Worm (Caenorhabditis elegans) whole organism, late embryonic: ENCODE results near the gene ZK353.2.

Source experiments
- ama-1 ChIP-seq: fragments of 150-350 bp; optimal IDR thresholded peaks from 2 replicates; lab custom pipeline; 2014
- ceh-24 ChIP-seq: sonication (generic microtip); optimal IDR thresholded peaks from 2 replicates; lab custom pipeline; 2016; ENCODE audit warnings: mild to moderate bottlenecking, missing genetic modification characterization, missing compliant biosample characterization
- elt-2 ChIP-seq: sonication (generic microtip); optimal IDR thresholded peaks from 2 replicates; lab custom pipeline; 2016; ENCODE audit warnings: missing genetic modification reagents, missing genetic modification characterization, missing compliant biosample characterization
- gmeb-2 ChIP-seq: sonication (generic microtip); optimal IDR thresholded peaks from 2 replicates; lab custom pipeline; 2016; ENCODE audit warnings: missing genetic modification characterization, inconsistent platforms, missing compliant biosample characterization
- pqm-1 ChIP-seq: sonication (generic microtip); optimal IDR thresholded peaks from 2 replicates; lab custom pipeline; 2016; ENCODE audit warnings: missing genetic modification characterization, missing compliant biosample characterization
- sox-2 ChIP-seq: fragments of 200-800 bp; sonication (Bioruptor generic); IDR thresholded peaks from 2 replicates; pipeline ENCODE4 v1.3.6; 2022; ENCODE audit warnings: missing genetic modification reagents, missing genetic modification characterization, missing compliant biosample characterization

ce11 chrIII:8398411-8398810, at the start of gene ZK353.2:
- TF ChIP-seq pqm-1 (tag; lab: Kevin White, UChicago) (no peak), elt-2 (tag; lab: Kevin White, UChicago) (no peak), ceh-24 (tag; lab: Kevin White, UChicago) (no peak), ama-1 (lab: Kevin White, UChicago) (no peak), gmeb-2 (no peak), sox-2 (GFP tag; lab: Robert Waterston, UW) (no peak)
